Fruit fly (Drosophila melanogaster) whole organism, embryonic: ENCODE results near the gene CG15548.

Source experiments
- ATbp ChIP-seq: fragments of 200-800 bp; sonication (Bioruptor generic); optimal IDR thresholded peaks from 2 replicates; lab custom pipeline; 2017; ENCODE audit warnings: missing biosample characterization, mild to moderate bottlenecking, missing genetic modification characterization, missing genetic modification reagents
- Blimp-1 ChIP-seq: fragments of 200-800 bp; sonication (Bioruptor generic); optimal IDR thresholded peaks from 3 replicates; lab custom pipeline; 2018; ENCODE audit warnings: missing biosample characterization, missing genetic modification characterization, mild to moderate bottlenecking, moderate library complexity, missing genetic modification reagents
- CG10209 ChIP-seq: fragments of 200-800 bp; sonication (Bioruptor generic); optimal IDR thresholded peaks from 3 replicates; lab custom pipeline; 2017; ENCODE audit warnings: missing biosample characterization, mild to moderate bottlenecking, missing genetic modification characterization, missing genetic modification reagents
- CG10462 ChIP-seq: fragments of 200-800 bp; sonication (Bioruptor generic); optimal IDR thresholded peaks from 2 replicates; lab custom pipeline; 2016; ENCODE audit warnings: missing biosample characterization, missing genetic modification characterization
- CG12071 ChIP-seq: fragments of 200-800 bp; sonication (Bioruptor generic); optimal IDR thresholded peaks from 3 replicates; lab custom pipeline; 2018; ENCODE audit warnings: missing biosample characterization, mild to moderate bottlenecking, missing genetic modification characterization
- CG12104 ChIP-seq: fragments of 200-800 bp; sonication (Bioruptor generic); optimal IDR thresholded peaks from 3 replicates; lab custom pipeline; 2016; ENCODE audit warnings: missing biosample characterization, missing genetic modification characterization
- CG14710 ChIP-seq: fragments of 200-800 bp; sonication (Bioruptor generic); optimal IDR thresholded peaks from 3 replicates; lab custom pipeline; 2019; ENCODE audit warnings: missing biosample characterization, mild to moderate bottlenecking, missing genetic modification characterization, moderate library complexity
- CG16779 ChIP-seq: fragments of 200-800 bp; sonication (Bioruptor generic); IDR thresholded peaks from 2 replicates; pipeline ENCODE4 v1.3.6; 2022; ENCODE audit warnings: missing biosample characterization, missing genetic modification characterization
- CG18599 ChIP-seq: fragments of 200-800 bp; sonication (Bioruptor generic); optimal IDR thresholded peaks from 3 replicates; lab custom pipeline; 2017; ENCODE audit warnings: missing biosample characterization, missing genetic modification characterization, mild to moderate bottlenecking, moderate library complexity, missing genetic modification reagents
- CG2875 ChIP-seq: fragments of 200-800 bp; sonication (Bioruptor generic); optimal IDR thresholded peaks from 2 replicates; lab custom pipeline; 2017; ENCODE audit warnings: missing biosample characterization, mild to moderate bottlenecking, missing genetic modification characterization, missing genetic modification reagents
- CG30431 ChIP-seq: fragments of 200-800 bp; sonication (Bioruptor generic); optimal IDR thresholded peaks from 2 replicates; lab custom pipeline; 2017; ENCODE audit warnings: missing biosample characterization, missing genetic modification characterization
- CG32767 ChIP-seq: fragments of 200-800 bp; sonication (Bioruptor generic); IDR thresholded peaks from 2 replicates; pipeline ENCODE4 v1.3.6; 2022; ENCODE audit warnings: missing biosample characterization, missing genetic modification characterization
- CG3407 ChIP-seq: fragments of 200-800 bp; sonication (Bioruptor generic); optimal IDR thresholded peaks from 2 replicates; lab custom pipeline; 2018; ENCODE audit warnings: missing biosample characterization, mild to moderate bottlenecking, missing genetic modification characterization
- CG9727 ChIP-seq: fragments of 200-800 bp; sonication (Bioruptor generic); optimal IDR thresholded peaks from 3 replicates; lab custom pipeline; 2017; ENCODE audit warnings: missing biosample characterization, mild to moderate bottlenecking, missing genetic modification characterization
- CHES-1-like ChIP-seq: fragments of 200-800 bp; sonication (Bioruptor generic); optimal IDR thresholded peaks from 2 replicates; lab custom pipeline; 2016; ENCODE audit warnings: missing biosample characterization, missing genetic modification characterization
- Dfd ChIP-seq, 2 experiments: fragments of >200 bp; optimal IDR thresholded peaks; 2 replicates each; lab custom pipeline; 2017; ENCODE audit warnings: missing biosample characterization in 2 of 2, missing genetic modification characterization in 2 of 2
- Dref ChIP-seq: fragments of 200-800 bp; sonication (Bioruptor generic); IDR thresholded peaks from 2 replicates; pipeline ENCODE4 v1.3.6; 2022; ENCODE audit warnings: missing biosample characterization, missing genetic modification characterization
- Hand ChIP-seq: fragments of 200-800 bp; sonication (Bioruptor generic); optimal IDR thresholded peaks from 2 replicates; lab custom pipeline; 2017; ENCODE audit warnings: mild to moderate bottlenecking, missing biosample characterization, missing genetic modification reagents, missing genetic modification characterization
- Hr51 ChIP-seq, 2 experiments: fragments of 200-800 bp; sonication (Bioruptor generic); optimal IDR thresholded peaks; 2 replicates in 1 of 2; 3 replicates in 1 of 2; lab custom pipeline; 2016 to 2018; ENCODE audit warnings: missing biosample characterization in 2 of 2, missing genetic modification characterization in 2 of 2, mild to moderate bottlenecking in 1 of 2, moderate library complexity in 1 of 2
- Kr ChIP-seq: fragments of 200-800 bp; sonication (Bioruptor generic); optimal IDR thresholded peaks from 2 replicates; lab custom pipeline; 2017; ENCODE audit warnings: missing biosample characterization, mild to moderate bottlenecking, missing genetic modification characterization
- Lim3 ChIP-seq: fragments of 200-800 bp; sonication (Bioruptor generic); IDR thresholded peaks from 2 replicates; pipeline ENCODE4 v1.3.6; 2022; ENCODE audit warnings: missing biosample characterization, missing genetic modification characterization
- MTF-1 ChIP-seq: fragments of 200-800 bp; sonication (Bioruptor generic); optimal IDR thresholded peaks from 2 replicates; lab custom pipeline; 2018; ENCODE audit warnings: missing biosample characterization, mild to moderate bottlenecking, missing genetic modification characterization, borderline replicate concordance
- Mad ChIP-seq: fragments of 200-800 bp; sonication (Bioruptor generic); optimal IDR thresholded peaks from 2 replicates; lab custom pipeline; 2016; ENCODE audit warnings: missing biosample characterization, missing genetic modification characterization
- Meics ChIP-seq: fragments of 200-800 bp; sonication (Bioruptor generic); optimal IDR thresholded peaks from 2 replicates; lab custom pipeline; 2017; ENCODE audit warnings: missing biosample characterization, mild to moderate bottlenecking, missing genetic modification characterization
- Nf-YB ChIP-seq: fragments of 200-800 bp; sonication (Bioruptor generic); optimal IDR thresholded peaks from 3 replicates; lab custom pipeline; 2019; ENCODE audit warnings: missing biosample characterization, mild to moderate bottlenecking, missing genetic modification characterization, moderate library complexity
- Nf-YC ChIP-seq: fragments of 200-800 bp; optimal IDR thresholded peaks from 3 replicates; lab custom pipeline; 2019; ENCODE audit warnings: missing biosample characterization, mild to moderate bottlenecking, missing genetic modification characterization, moderate library complexity
- abd-A ChIP-seq: fragments of 200-800 bp; sonication (Bioruptor generic); optimal IDR thresholded peaks from 3 replicates; lab custom pipeline; 2019; ENCODE audit warnings: missing biosample characterization, mild to moderate bottlenecking, missing genetic modification characterization, moderate library complexity
- ac ChIP-seq: fragments of 200-800 bp; sonication (Bioruptor generic); optimal IDR thresholded peaks from 3 replicates; lab custom pipeline; 2017; ENCODE audit warnings: missing biosample characterization, mild to moderate bottlenecking, missing genetic modification characterization
- al ChIP-seq: fragments of 200-800 bp; sonication (Bioruptor generic); IDR thresholded peaks from 2 replicates; pipeline ENCODE4 v1.3.6; 2022; ENCODE audit warnings: missing biosample characterization, missing genetic modification characterization
- ara ChIP-seq: fragments of 200-800 bp; sonication (Bioruptor generic); IDR thresholded peaks from 2 replicates; pipeline ENCODE4 v1.3.6; 2022; ENCODE audit warnings: missing biosample characterization, missing genetic modification characterization
- bbx ChIP-seq: fragments of 200-800 bp; sonication (Bioruptor generic); IDR thresholded peaks from 2 replicates; pipeline ENCODE4 v1.3.6; 2022; ENCODE audit warnings: missing biosample characterization, missing genetic modification characterization; ENCODE audit not compliant: partially characterized antibody
- chm ChIP-seq: fragments of 200-800 bp; sonication (Bioruptor generic); IDR thresholded peaks from 2 replicates; pipeline ENCODE4 v1.3.6; 2022; ENCODE audit warnings: missing biosample characterization, missing genetic modification characterization
- crol ChIP-seq: fragments of 200-800 bp; sonication (Bioruptor generic); IDR thresholded peaks from 2 replicates; pipeline ENCODE4 v1.3.6; 2022; ENCODE audit warnings: missing biosample characterization, missing genetic modification characterization
- dmrt11E ChIP-seq: fragments of 200-800 bp; sonication (Bioruptor generic); optimal IDR thresholded peaks from 3 replicates; lab custom pipeline; 2018; ENCODE audit warnings: missing biosample characterization, mild to moderate bottlenecking, missing genetic modification characterization, moderate library complexity
- ewg ChIP-seq: fragments of 200-800 bp; sonication (Bioruptor generic); optimal IDR thresholded peaks from 3 replicates; lab custom pipeline; 2017; ENCODE audit warnings: mild to moderate bottlenecking, missing biosample characterization, missing genetic modification reagents, missing genetic modification characterization
- gem ChIP-seq: fragments of 200-800 bp; sonication (Bioruptor generic); optimal IDR thresholded peaks from 2 replicates; lab custom pipeline; 2019; ENCODE audit warnings: missing biosample characterization, mild to moderate bottlenecking, missing genetic modification characterization, moderate library complexity
- her ChIP-seq: fragments of 200-800 bp; sonication (Bioruptor generic); optimal IDR thresholded peaks from 2 replicates; lab custom pipeline; 2016; ENCODE audit warnings: missing biosample characterization, missing genetic modification characterization
- mam ChIP-seq: fragments of 200-800 bp; sonication (Bioruptor generic); optimal IDR thresholded peaks from 3 replicates; lab custom pipeline; 2016; ENCODE audit warnings: missing biosample characterization, missing genetic modification characterization
- nerfin-2 ChIP-seq: fragments of 200-800 bp; sonication (Bioruptor generic); IDR thresholded peaks from 2 replicates; pipeline ENCODE4 v1.3.6; 2022; ENCODE audit warnings: missing biosample characterization, missing genetic modification characterization; ENCODE audit not compliant: partially characterized antibody
- org-1 ChIP-seq: fragments of 200-800 bp; sonication (Bioruptor generic); optimal IDR thresholded peaks from 2 replicates; lab custom pipeline; 2017; ENCODE audit warnings: missing biosample characterization, missing genetic modification characterization
- otp ChIP-seq: fragments of 200-800 bp; sonication (Bioruptor generic); IDR thresholded peaks from 3 replicates; pipeline ENCODE4, ENCODE4 v1.3.6; 2022; ENCODE audit warnings: missing biosample characterization, missing genetic modification characterization
- phol ChIP-seq: fragments of 200-800 bp; sonication (Bioruptor generic); optimal IDR thresholded peaks from 3 replicates; lab custom pipeline; 2018; ENCODE audit warnings: missing biosample characterization, mild to moderate bottlenecking, missing genetic modification characterization, moderate library complexity
- pnt ChIP-seq: fragments of 200-800 bp; sonication (Bioruptor generic); optimal IDR thresholded peaks from 3 replicates; lab custom pipeline; 2016; ENCODE audit warnings: missing biosample characterization, missing genetic modification characterization
- pros ChIP-seq: fragments of 200-800 bp; sonication (Bioruptor generic); optimal IDR thresholded peaks from 3 replicates; lab custom pipeline; 2019; ENCODE audit warnings: missing biosample characterization, mild to moderate bottlenecking, missing genetic modification characterization, moderate library complexity
- rib ChIP-seq: fragments of 200-800 bp; sonication (Bioruptor generic); IDR thresholded peaks from 2 replicates; pipeline ENCODE4 v1.3.6; 2022; ENCODE audit warnings: missing biosample characterization, missing genetic modification characterization
- tap ChIP-seq: fragments of 200-800 bp; optimal IDR thresholded peaks from 3 replicates; lab custom pipeline; 2019; ENCODE audit warnings: missing biosample characterization, mild to moderate bottlenecking, missing genetic modification characterization, moderate library complexity
- yki ChIP-seq: fragments of >200 bp; optimal IDR thresholded peaks from 3 replicates; lab custom pipeline; 2018

Gene CG15548

DNA sequence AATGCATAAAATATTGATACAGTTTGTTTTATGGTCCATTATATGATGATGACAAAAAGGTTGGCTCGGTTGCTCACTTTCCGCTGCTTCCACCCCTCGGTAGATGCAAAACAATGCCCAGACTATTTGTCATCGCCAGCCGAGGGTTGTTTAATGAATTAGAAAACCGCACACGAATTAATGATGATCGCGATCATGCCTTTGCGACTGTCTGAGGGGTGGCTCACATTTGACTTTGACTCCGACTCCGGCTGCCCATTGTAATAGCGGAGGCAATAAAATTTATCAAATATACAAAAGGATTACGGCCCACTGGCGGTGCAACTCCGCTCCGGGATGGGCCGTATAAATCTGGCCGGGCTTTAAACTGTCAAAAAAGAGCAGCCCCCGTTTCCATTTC is 33.5 kb upstream of the CG15548 start (continued):
- no peak for TF ChIP-seq chm (GFP tag; lab: Robert Waterston, UW)
- peak; percentile 83 for TF ChIP-seq pros (GFP tag; lab: Kevin White, UChicago)
- TF ChIP-seq phol (tag; lab: Kevin White, UChicago): no peak
- TF ChIP-seq, all 482 proteins: peak for 7

DNA sequence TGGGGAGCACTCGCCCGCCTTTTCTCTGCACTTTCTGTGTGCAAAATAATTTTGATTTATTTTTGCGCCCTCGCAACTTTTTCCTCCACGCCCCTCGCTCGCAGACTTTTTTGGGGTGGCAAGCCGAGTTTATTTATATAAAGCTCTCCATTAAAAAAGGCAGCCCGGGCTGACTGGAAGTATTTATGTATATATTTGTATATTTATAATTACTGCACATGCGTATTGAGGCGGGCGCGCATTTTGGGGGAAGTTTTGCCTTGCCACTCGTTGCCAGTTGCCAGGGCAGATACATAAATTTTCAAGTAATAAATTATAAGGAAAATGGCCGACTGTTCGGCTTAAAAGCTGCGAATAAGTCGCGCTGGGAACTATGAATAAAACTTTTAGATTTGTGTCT is 30.9 kb upstream of the CG15548 start:
- TF ChIP-seq Nf-YC (tag; lab: Kevin White, UChicago) (peak; percentile 79), crol (GFP tag; lab: Robert Waterston, UW) (0 out of 2 replicates have a peak, but pooled peaks have one; percentile 12), ewg (GFP tag; lab: Kevin White, UChicago) (peak; percentile 37), Nf-YB (GFP tag; lab: Kevin White, UChicago) (peak; percentile 79), abd-A (peak; percentile 21), Dref (GFP tag; lab: Robert Waterston, UW) (no peak), CG32767 (GFP tag; lab: Robert Waterston, UW) (peak; percentile 43; the same call in 1 of the 2 replicates), bbx (GFP tag; lab: Robert Waterston, UW) (no peak), Meics (GFP tag; lab: Kevin White, UChicago) (no peak), CG2875 (no peak)

DNA sequence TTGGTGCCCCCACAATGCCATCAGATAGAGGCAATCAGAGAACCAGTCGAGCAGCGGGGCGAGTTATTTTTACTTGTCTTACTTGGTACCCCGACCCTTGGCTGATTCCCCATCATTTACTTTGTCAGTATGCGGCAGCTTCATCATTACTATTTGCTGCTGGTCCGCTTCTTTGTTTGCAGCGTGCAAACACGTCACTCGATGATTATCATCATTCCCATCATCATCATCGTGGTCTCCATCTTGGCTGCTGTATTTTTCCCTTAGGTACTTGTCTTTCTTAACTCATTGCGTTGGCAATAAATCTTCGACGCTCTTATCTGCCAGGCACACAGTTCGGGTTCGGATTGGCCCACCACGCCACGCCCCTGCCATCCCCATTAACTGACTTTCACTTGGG is 27.4 kb upstream of the CG15548 start:
- TF ChIP-seq mam (GFP tag; lab: Kevin White, UChicago): no peak
- TF ChIP-seq rib: no peak
- TF ChIP-seq yki (lab: Kevin White, UChicago): no peak
- no peak for TF ChIP-seq Dfd (GFP tag; optimal IDR thresholded peaks at IDR 0.05; lab: Kevin White, UChicago)
- no peak for TF ChIP-seq pnt
- TF ChIP-seq CG12071 (GFP tag; lab: Kevin White, UChicago): peak; percentile 38
- TF ChIP-seq ac (GFP tag; lab: Kevin White, UChicago): peak; percentile 1
- 0 out of 2 replicates have a peak, but pooled peaks have one; percentile 36 for TF ChIP-seq ara (GFP tag; lab: Robert Waterston, UW)
- peak; percentile 23 for TF ChIP-seq CG30431 (GFP tag; lab: Kevin White, UChicago)
- no peak for TF ChIP-seq CG10462 (GFP tag; lab: Kevin White, UChicago)
- peak; percentile 5 for TF ChIP-seq gem (tag; lab: Kevin White, UChicago)
- no peak for TF ChIP-seq tap (tag; lab: Kevin White, UChicago)
- TF ChIP-seq CG18599 (GFP tag; lab: Kevin White, UChicago): peak; percentile 16
- no peak for TF ChIP-seq Mad (GFP tag; lab: Kevin White, UChicago)
- TF ChIP-seq al (GFP tag; lab: Robert Waterston, UW): no peak
- TF ChIP-seq Hand (GFP tag; lab: Kevin White, UChicago): no peak
- peak; percentile 9 for TF ChIP-seq Kr (GFP tag; lab: Kevin White, UChicago)
- peak; percentile 34 for TF ChIP-seq CG9727
- TF ChIP-seq nerfin-2 (GFP tag; lab: Robert Waterston, UW): no peak
- peak; percentile 14 for TF ChIP-seq CG3407 (GFP tag; lab: Kevin White, UChicago)
- TF ChIP-seq Blimp-1 (GFP tag; lab: Kevin White, UChicago): peak; percentile 9
- no peak for TF ChIP-seq her (GFP tag; lab: Kevin White, UChicago)
- TF ChIP-seq CG10209 (GFP tag; lab: Kevin White, UChicago): peak; percentile 1
- TF ChIP-seq otp (GFP tag; lab: Robert Waterston, UW): 0 out of 3 replicates have a peak, but pooled peaks have one; percentile 33
- TF ChIP-seq MTF-1 (GFP tag; lab: Kevin White, UChicago): peak; percentile 2
- TF ChIP-seq Lim3 (GFP tag; lab: Robert Waterston, UW): no peak
- no peak for TF ChIP-seq org-1 (GFP tag; lab: Kevin White, UChicago)
- peak; percentile 32 for TF ChIP-seq dmrt11E (tag; lab: Kevin White, UChicago)
- peak; percentile 59 for TF ChIP-seq ATbp
- no peak for TF ChIP-seq Hr51 (GFP tag; optimal IDR thresholded peaks at IDR 0.05; lab: Kevin White, UChicago)
- TF ChIP-seq CG12104 (GFP tag; lab: Kevin White, UChicago): no peak
- peak; percentile 1 for TF ChIP-seq CG14710
- no peak for TF ChIP-seq CG16779 (GFP tag; lab: Robert Waterston, UW)
- no peak for TF ChIP-seq CHES-1-like (GFP tag; lab: Kevin White, UChicago)
